Fruit fly (Drosophila melanogaster): ENCODE results near the gene pll.
A peak's percentile ranks its signal among the peaks of the same experiment; 100 is the strongest.

pll gene

DNA sequence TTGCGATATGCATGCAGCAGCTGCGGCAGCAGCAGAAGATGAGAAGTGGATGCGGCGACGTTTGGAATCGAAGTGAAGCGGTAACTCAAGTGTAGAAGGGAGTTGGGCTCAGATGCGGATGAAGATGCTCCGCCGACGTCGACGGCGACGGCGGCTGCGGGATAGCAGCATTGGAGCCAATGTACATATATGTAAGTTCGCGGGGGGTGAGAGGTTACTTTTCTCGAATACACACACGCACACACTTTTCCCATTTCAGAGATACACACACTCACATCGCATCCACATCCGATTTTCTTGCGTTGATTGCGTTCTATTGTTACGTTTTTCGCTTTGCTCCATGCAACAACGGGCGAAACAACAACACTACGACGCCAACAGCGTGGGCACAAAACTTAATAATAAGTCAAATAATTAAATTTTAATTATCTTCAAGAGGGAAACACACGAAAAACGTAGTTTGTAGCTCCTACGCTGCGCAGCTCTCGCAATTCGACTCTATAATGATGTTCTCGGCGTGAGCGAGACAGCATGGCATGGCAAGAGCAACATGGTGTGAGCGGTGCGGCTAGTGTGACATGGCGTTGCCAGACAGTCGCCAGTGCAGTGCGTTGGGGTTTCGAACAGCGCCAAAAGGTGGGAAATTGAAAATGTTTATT is 8.1 kb downstream of the pll start, which contains the start of gene CG18766 (continued):
- TF ChIP-seq CG12391 (tag; optimal IDR thresholded peaks at IDR 0.05) = no peak
- TF ChIP-seq NfI (GFP tag; optimal IDR thresholded peaks at IDR 0.05) = peak; percentile 9
- peak; percentile 92 for TF ChIP-seq E2f2 (GFP tag; IDR thresholded peaks at IDR 0.05)
- no peak for TF ChIP-seq sens-2 (GFP tag; IDR thresholded peaks at IDR 0.05)
- TF ChIP-seq CG15601 (tag; optimal IDR thresholded peaks at IDR 0.05) = no peak
- TF ChIP-seq D (optimal IDR thresholded peaks at IDR 0.05) = peak; percentile 23
- no peak for TF ChIP-seq D (GFP tag; optimal IDR thresholded peaks at IDR 0.05)
- peak; percentile 12 for TF ChIP-seq CG14710 (tag; optimal IDR thresholded peaks at IDR 0.05)
- no peak for TF ChIP-seq CG9817 (tag; optimal IDR thresholded peaks at IDR 0.05)
- peak; percentile 49; the same call in 2 of the 3 replicates for TF ChIP-seq Opbp (GFP tag; IDR thresholded peaks at IDR 0.05; ENCODE audit: partially characterized antibody)
- no peak for TF ChIP-seq CG12155 (GFP tag; optimal IDR thresholded peaks at IDR 0.05)
- no peak for TF ChIP-seq Kr (GFP tag; optimal IDR thresholded peaks at IDR 0.05)
- TF ChIP-seq CG17385 (GFP tag; optimal IDR thresholded peaks at IDR 0.05) = no peak
- TF ChIP-seq CG8281 (tag; optimal IDR thresholded peaks at IDR 0.05) = no peak
- no peak for TF ChIP-seq CG18262 (tag; optimal IDR thresholded peaks at IDR 0.05)
- TF ChIP-seq CG7987 (GFP tag; optimal IDR thresholded peaks at IDR 0.05) = peak; percentile 6
- TF ChIP-seq CG6683 (GFP tag; optimal IDR thresholded peaks at IDR 0.05) = no peak
- peak; percentile 18 for TF ChIP-seq CG9797 (GFP tag; optimal IDR thresholded peaks at IDR 0.05)
- TF ChIP-seq CG10565 (GFP tag; optimal IDR thresholded peaks at IDR 0.05) = no peak
- peak; percentile 61 for TF ChIP-seq slbo (GFP tag; IDR thresholded peaks at IDR 0.05)
- peak; percentile 88 for TF ChIP-seq HmgZ (tag; optimal IDR thresholded peaks at IDR 0.05)
- TF ChIP-seq Bteb2 (GFP tag; optimal IDR thresholded peaks at IDR 0.05) = no peak
- TF ChIP-seq Hr78 (GFP tag; optimal IDR thresholded peaks at IDR 0.05) = peak in 1 of 2 experiments; percentile 91
- no peak for TF ChIP-seq Dek (tag; optimal IDR thresholded peaks at IDR 0.05)
- TF ChIP-seq Awh (GFP tag; IDR thresholded peaks at IDR 0.05) = 0 out of 2 replicates have a peak, but pooled peaks have one; percentile 24
- TF ChIP-seq nerfin-1 (tag; optimal IDR thresholded peaks at IDR 0.05) = no peak
- TF ChIP-seq zen (tag; optimal IDR thresholded peaks at IDR 0.05) = peak; percentile 55
- peak; percentile 5 for TF ChIP-seq CG1792 (GFP tag; optimal IDR thresholded peaks at IDR 0.05)
- no peak for TF ChIP-seq sqz (GFP tag; optimal IDR thresholded peaks at IDR 0.05)
- TF ChIP-seq CG12659 (GFP tag; optimal IDR thresholded peaks at IDR 0.05) = peak; percentile 62
- peak; percentile 68 for TF ChIP-seq CG11504 (tag; optimal IDR thresholded peaks at IDR 0.05)
- TF ChIP-seq corto (GFP tag; optimal IDR thresholded peaks at IDR 0.05) = peak; percentile 20
- peak; percentile 11 for TF ChIP-seq CG6854 (GFP tag; optimal IDR thresholded peaks at IDR 0.05)
- no peak for TF ChIP-seq cwo (GFP tag; optimal IDR thresholded peaks at IDR 0.05)
- peak; percentile 86 for TF ChIP-seq HmgD (GFP tag; optimal IDR thresholded peaks at IDR 0.05)
- TF ChIP-seq Sry-β (GFP tag; optimal IDR thresholded peaks at IDR 0.05) = no peak
- TF ChIP-seq B-H2 (GFP tag; optimal IDR thresholded peaks at IDR 0.05) = peak; percentile 20
- no peak for TF ChIP-seq chm (GFP tag; IDR thresholded peaks at IDR 0.05)
- TF ChIP-seq klu (GFP tag; IDR thresholded peaks at IDR 0.05) = no peak
- no peak for TF ChIP-seq CG4730 (GFP tag; IDR thresholded peaks at IDR 0.05)
- TF ChIP-seq CG11695 (GFP tag; IDR thresholded peaks at IDR 0.05) = no peak
- TF ChIP-seq btn (GFP tag; optimal IDR thresholded peaks at IDR 0.05) = no peak
- TF ChIP-seq Ptx1 (GFP tag; IDR thresholded peaks at IDR 0.05) = peak; percentile 28; the same call in 1 of the 2 replicates
- no peak for TF ChIP-seq CG14667 (GFP tag; IDR thresholded peaks at IDR 0.05)
- TF ChIP-seq NC2α (GFP tag; optimal IDR thresholded peaks at IDR 0.05) = no peak
- TF ChIP-seq CoRest (tag; optimal IDR thresholded peaks at IDR 0.05) = peak; percentile 23
- no peak for TF ChIP-seq CG4854 (GFP tag; optimal IDR thresholded peaks at IDR 0.05)
- TF ChIP-seq CTCF (GFP tag; optimal IDR thresholded peaks at IDR 0.05) = peak; percentile 73
- TF ChIP-seq Tbp (GFP tag; optimal IDR thresholded peaks at IDR 0.05) = no peak
- peak; percentile 24 for TF ChIP-seq Abd-B (GFP tag; optimal IDR thresholded peaks at IDR 0.05)

Measured in whole organism, embryonic.